Fruit fly (Drosophila melanogaster) whole organism, embryonic: Measurements from ENCODE around the gene CecB.

Experiments used
- Adf1 ChIP-seq: fragments of 200-800 bp; sonication (Bioruptor generic); IDR thresholded peaks from 2 replicates; pipeline ENCODE4 v1.3.6; 2022; ENCODE audit warnings: missing biosample characterization, missing genetic modification characterization
- CG10147 ChIP-seq: fragments of 200-800 bp; sonication (Bioruptor generic); optimal IDR thresholded peaks from 2 replicates; lab custom pipeline; 2019; ENCODE audit warnings: missing biosample characterization, mild to moderate bottlenecking, missing genetic modification characterization, moderate library complexity
- CG10321 ChIP-seq: fragments of 200-800 bp; sonication (Bioruptor generic); IDR thresholded peaks from 2 replicates; pipeline ENCODE4 v1.3.6; 2022; ENCODE audit warnings: missing biosample characterization, missing genetic modification characterization
- CG11456 ChIP-seq: fragments of 200-800 bp; sonication (Bioruptor generic); IDR thresholded peaks from 3 replicates; pipeline ENCODE4 v1.3.6; 2022; ENCODE audit warnings: missing biosample characterization, missing genetic modification characterization
- CG12104 ChIP-seq: fragments of 200-800 bp; sonication (Bioruptor generic); optimal IDR thresholded peaks from 3 replicates; lab custom pipeline; 2016; ENCODE audit warnings: missing biosample characterization, missing genetic modification characterization
- CG12391 ChIP-seq: fragments of 200-800 bp; sonication (Bioruptor generic); optimal IDR thresholded peaks from 3 replicates; lab custom pipeline; 2018; ENCODE audit warnings: missing biosample characterization, mild to moderate bottlenecking, missing genetic modification characterization, moderate library complexity
- CG13296 ChIP-seq: fragments of 200-800 bp; sonication (Bioruptor generic); optimal IDR thresholded peaks from 3 replicates; lab custom pipeline; 2018; ENCODE audit warnings: missing biosample characterization, mild to moderate bottlenecking, missing genetic modification characterization
- CG15011 ChIP-seq: fragments of 200-800 bp; sonication (Bioruptor generic); optimal IDR thresholded peaks from 3 replicates; lab custom pipeline; 2018; ENCODE audit warnings: missing biosample characterization, mild to moderate bottlenecking, missing genetic modification characterization
- CG15269 ChIP-seq: fragments of 200-800 bp; sonication (Bioruptor generic); optimal IDR thresholded peaks from 2 replicates; lab custom pipeline; 2018; ENCODE audit warnings: missing biosample characterization, mild to moderate bottlenecking, missing genetic modification characterization, moderate library complexity
- CG15479 ChIP-seq: fragments of 200-800 bp; sonication (Bioruptor generic); optimal IDR thresholded peaks from 3 replicates; lab custom pipeline; 2019; ENCODE audit warnings: missing biosample characterization, mild to moderate bottlenecking, missing genetic modification characterization, moderate library complexity
- CG17361 ChIP-seq: fragments of 200-800 bp; sonication (Bioruptor generic); IDR thresholded peaks from 3 replicates; pipeline ENCODE4 v1.3.6; 2022; ENCODE audit warnings: missing biosample characterization, missing genetic modification characterization
- CG2712 ChIP-seq: fragments of 200-800 bp; optimal IDR thresholded peaks from 3 replicates; lab custom pipeline; 2019; ENCODE audit warnings: missing biosample characterization, mild to moderate bottlenecking, missing genetic modification characterization, moderate library complexity
- CG2889 ChIP-seq: fragments of 200-800 bp; sonication (Bioruptor generic); IDR thresholded peaks from 3 replicates; pipeline ENCODE4 v1.3.6; 2022; ENCODE audit warnings: missing biosample characterization, missing genetic modification characterization
- CG30020 ChIP-seq: fragments of 200-800 bp; optimal IDR thresholded peaks from 2 replicates; lab custom pipeline; 2019; ENCODE audit warnings: missing biosample characterization, mild to moderate bottlenecking, missing genetic modification characterization, moderate library complexity
- CG32532 ChIP-seq: fragments of 200-800 bp; sonication (Bioruptor generic); IDR thresholded peaks from 2 replicates; pipeline ENCODE4 v1.3.6; 2022; ENCODE audit warnings: missing biosample characterization, missing genetic modification characterization
- CG34224 ChIP-seq: fragments of 200-800 bp; sonication (Bioruptor generic); IDR thresholded peaks from 3 replicates; pipeline ENCODE4 v1.3.6; 2022; ENCODE audit warnings: missing biosample characterization, missing genetic modification characterization; ENCODE audit not compliant: partially characterized antibody
- CG4820 ChIP-seq: fragments of 200-800 bp; sonication (Bioruptor generic); optimal IDR thresholded peaks from 3 replicates; lab custom pipeline; 2016; ENCODE audit warnings: missing biosample characterization, missing genetic modification characterization
- CG5245 ChIP-seq: fragments of 200-800 bp; sonication (Bioruptor generic); optimal IDR thresholded peaks from 3 replicates; lab custom pipeline; 2016; ENCODE audit warnings: missing biosample characterization, missing genetic modification characterization
- CG5953 ChIP-seq: fragments of 200-800 bp; sonication (Bioruptor generic); IDR thresholded peaks from 2 replicates; pipeline ENCODE4 v1.3.6; 2022; ENCODE audit warnings: missing biosample characterization, missing genetic modification characterization
- CG6175 ChIP-seq: fragments of 200-800 bp; sonication (Bioruptor generic); IDR thresholded peaks from 3 replicates; pipeline ENCODE4 v1.3.6; 2022; ENCODE audit warnings: missing biosample characterization, missing genetic modification characterization
- CG6254 ChIP-seq: fragments of 200-800 bp; sonication (Bioruptor generic); optimal IDR thresholded peaks from 3 replicates; lab custom pipeline; 2017; ENCODE audit warnings: mild to moderate bottlenecking, missing biosample characterization, missing genetic modification reagents, missing genetic modification characterization
- CG6654 ChIP-seq: fragments of 200-800 bp; sonication (Bioruptor generic); optimal IDR thresholded peaks from 2 replicates; lab custom pipeline; 2017; ENCODE audit warnings: missing biosample characterization, mild to moderate bottlenecking, missing genetic modification characterization
- CG6689 ChIP-seq: fragments of 200-800 bp; sonication (Bioruptor generic); IDR thresholded peaks from 2 replicates; pipeline ENCODE4 v1.3.6; 2022; ENCODE audit warnings: missing biosample characterization, missing genetic modification characterization
- CG6813 ChIP-seq: fragments of 200-800 bp; sonication (Bioruptor generic); optimal IDR thresholded peaks from 2 replicates; lab custom pipeline; 2017; ENCODE audit warnings: missing biosample characterization, missing genetic modification characterization, mild to moderate bottlenecking, moderate library complexity, missing genetic modification reagents
- CG9215 ChIP-seq: fragments of 200-800 bp; sonication (Bioruptor generic); IDR thresholded peaks from 2 replicates; pipeline ENCODE4 v1.3.6; 2022; ENCODE audit warnings: missing biosample characterization, missing genetic modification characterization
- CG9797 ChIP-seq: fragments of 200-800 bp; sonication (Bioruptor generic); optimal IDR thresholded peaks from 3 replicates; lab custom pipeline; 2018; ENCODE audit warnings: missing biosample characterization, mild to moderate bottlenecking, missing genetic modification characterization
- CG9932 ChIP-seq: fragments of 200-800 bp; sonication (Bioruptor generic); IDR thresholded peaks from 2 replicates; pipeline ENCODE4 v1.3.6; 2022; ENCODE audit warnings: missing biosample characterization, missing genetic modification characterization
- CHES-1-like ChIP-seq: fragments of 200-800 bp; sonication (Bioruptor generic); optimal IDR thresholded peaks from 2 replicates; lab custom pipeline; 2016; ENCODE audit warnings: missing biosample characterization, missing genetic modification characterization
- Chrac-16 ChIP-seq: fragments of 200-800 bp; sonication (Bioruptor generic); optimal IDR thresholded peaks from 3 replicates; lab custom pipeline; 2016; ENCODE audit warnings: missing biosample characterization, missing genetic modification characterization
- D19A ChIP-seq: fragments of 200-800 bp; optimal IDR thresholded peaks from 3 replicates; lab custom pipeline; 2019; ENCODE audit warnings: missing biosample characterization, mild to moderate bottlenecking, missing genetic modification characterization, moderate library complexity
- Dfd ChIP-seq, 2 experiments: fragments of >200 bp; optimal IDR thresholded peaks; 2 replicates each; lab custom pipeline; 2017; ENCODE audit warnings: missing biosample characterization in 2 of 2, missing genetic modification characterization in 2 of 2
- HLH4C ChIP-seq: fragments of 200-800 bp; sonication (Bioruptor generic); IDR thresholded peaks from 3 replicates; pipeline ENCODE4 v1.3.6; 2022; ENCODE audit warnings: missing biosample characterization, missing genetic modification characterization; ENCODE audit not compliant: partially characterized antibody
- Lpt ChIP-seq: fragments of >200 bp; optimal IDR thresholded peaks from 2 replicates; lab custom pipeline; 2018; ENCODE audit warnings: missing biosample characterization, missing genetic modification characterization
- Mes4 ChIP-seq: fragments of 200-800 bp; sonication (Bioruptor generic); optimal IDR thresholded peaks from 2 replicates; lab custom pipeline; 2016; ENCODE audit warnings: missing biosample characterization, missing genetic modification characterization
- Ptx1 ChIP-seq: fragments of 200-800 bp; sonication (Bioruptor generic); IDR thresholded peaks from 2 replicates; pipeline ENCODE4 v1.3.6; 2022; ENCODE audit warnings: missing biosample characterization, missing genetic modification characterization
- Tbp ChIP-seq: fragments of >200 bp; optimal IDR thresholded peaks from 2 replicates; lab custom pipeline; 2018; ENCODE audit warnings: missing biosample characterization, missing genetic modification characterization
- ab ChIP-seq: fragments of 200-800 bp; sonication (Bioruptor generic); optimal IDR thresholded peaks from 2 replicates; lab custom pipeline; 2016; ENCODE audit warnings: missing biosample characterization, missing genetic modification characterization
- al ChIP-seq: fragments of 200-800 bp; sonication (Bioruptor generic); IDR thresholded peaks from 2 replicates; pipeline ENCODE4 v1.3.6; 2022; ENCODE audit warnings: missing biosample characterization, missing genetic modification characterization
- ash1 ChIP-seq: fragments of 200-800 bp; sonication (Bioruptor generic); optimal IDR thresholded peaks from 2 replicates; lab custom pipeline; 2018; ENCODE audit warnings: missing biosample characterization, mild to moderate bottlenecking, missing genetic modification characterization
- az2 ChIP-seq: fragments of 200-800 bp; sonication (Bioruptor generic); optimal IDR thresholded peaks from 3 replicates; lab custom pipeline; 2016; ENCODE audit warnings: missing biosample characterization, missing genetic modification characterization
- bbx ChIP-seq: fragments of 200-800 bp; sonication (Bioruptor generic); IDR thresholded peaks from 2 replicates; pipeline ENCODE4 v1.3.6; 2022; ENCODE audit warnings: missing biosample characterization, missing genetic modification characterization; ENCODE audit not compliant: partially characterized antibody
- crol ChIP-seq: fragments of 200-800 bp; sonication (Bioruptor generic); IDR thresholded peaks from 2 replicates; pipeline ENCODE4 v1.3.6; 2022; ENCODE audit warnings: missing biosample characterization, missing genetic modification characterization
- gcm2 ChIP-seq: fragments of 200-800 bp; sonication (Bioruptor generic); optimal IDR thresholded peaks from 2 replicates; lab custom pipeline; 2016; ENCODE audit warnings: missing biosample characterization, missing genetic modification characterization
- h ChIP-seq: fragments of >200 bp; optimal IDR thresholded peaks from 2 replicates; lab custom pipeline; 2017
- ham ChIP-seq: fragments of 200-800 bp; sonication (Bioruptor generic); IDR thresholded peaks from 2 replicates; pipeline ENCODE4 v1.3.6; 2022; ENCODE audit warnings: missing biosample characterization, missing genetic modification characterization
- ind ChIP-seq: fragments of 200-800 bp; sonication (Bioruptor generic); optimal IDR thresholded peaks from 3 replicates; lab custom pipeline; 2016; ENCODE audit warnings: missing biosample characterization, missing genetic modification characterization
- lilli ChIP-seq: fragments of 200-800 bp; sonication (Bioruptor generic); optimal IDR thresholded peaks from 3 replicates; lab custom pipeline; 2016; ENCODE audit warnings: missing biosample characterization, missing genetic modification characterization
- p53 ChIP-seq: fragments of 200-800 bp; sonication (Bioruptor generic); optimal IDR thresholded peaks from 2 replicates; lab custom pipeline; 2016; ENCODE audit warnings: missing biosample characterization, missing genetic modification characterization
- run ChIP-seq: fragments of 200-800 bp; sonication (Bioruptor generic); optimal IDR thresholded peaks from 3 replicates; lab custom pipeline; 2018; ENCODE audit warnings: missing biosample characterization, mild to moderate bottlenecking, missing genetic modification characterization
- shn ChIP-seq: fragments of 200-800 bp; sonication (Bioruptor generic); optimal IDR thresholded peaks from 3 replicates; lab custom pipeline; 2016; ENCODE audit warnings: missing biosample characterization, missing genetic modification characterization
- sob ChIP-seq: fragments of 200-800 bp; sonication (Bioruptor generic); IDR thresholded peaks from 2 replicates; pipeline ENCODE4 v1.3.6; 2022; ENCODE audit warnings: missing biosample characterization, missing genetic modification characterization
- toy ChIP-seq: fragments of 200-800 bp; sonication (Bioruptor generic); IDR thresholded peaks from 2 replicates; pipeline ENCODE4 v1.3.6; 2022; ENCODE audit warnings: missing biosample characterization, missing genetic modification characterization
- tup ChIP-seq: fragments of 200-800 bp; sonication (Bioruptor generic); optimal IDR thresholded peaks from 2 replicates; lab custom pipeline; 2016; ENCODE audit warnings: missing biosample characterization, mild to moderate bottlenecking, missing genetic modification characterization, moderate library complexity
- wdn ChIP-seq: fragments of 200-800 bp; sonication (Bioruptor generic); IDR thresholded peaks from 2 replicates; pipeline ENCODE4 v1.3.6; 2022; ENCODE audit warnings: missing biosample characterization, missing genetic modification characterization

CecB gene

DNA sequence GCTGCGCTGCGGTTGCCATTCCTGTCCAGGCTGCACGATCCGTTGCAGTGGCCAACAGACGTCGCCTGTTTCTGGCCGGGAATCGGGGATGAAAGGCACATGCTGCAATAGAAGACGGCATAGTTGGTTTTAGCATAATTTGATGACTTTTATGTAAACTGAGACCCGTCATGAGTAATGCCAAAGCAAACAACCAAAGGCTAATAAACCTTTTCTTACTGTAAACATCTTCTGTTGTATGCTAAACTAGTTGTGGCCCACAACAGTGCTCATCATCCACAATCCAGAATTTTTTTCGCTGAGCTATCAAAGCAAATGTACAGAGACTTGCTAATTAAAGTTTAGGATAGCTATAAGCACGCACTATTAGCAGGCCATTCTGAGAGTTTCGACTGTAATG is 14.8 kb downstream of the CecB start (continued):
- TF ChIP-seq CG15269 (tag; lab: Kevin White, UChicago) = peak; percentile 12
- no peak for TF ChIP-seq sob (GFP tag; lab: Robert Waterston, UW)
- no peak for TF ChIP-seq CG9797 (GFP tag; lab: Kevin White, UChicago)
- TF ChIP-seq al (GFP tag; lab: Robert Waterston, UW) = no peak
- TF ChIP-seq ab = no peak
- TF ChIP-seq bbx = no peak
- TF ChIP-seq wdn (GFP tag; lab: Robert Waterston, UW) = 0 out of 2 replicates have a peak, but pooled peaks have one; percentile 17
- TF ChIP-seq gcm2 (GFP tag; lab: Kevin White, UChicago) = no peak
- TF ChIP-seq CG32532 (GFP tag; lab: Robert Waterston, UW) = no peak
- TF ChIP-seq CG9215 (GFP tag; lab: Robert Waterston, UW) = no peak
- no peak for TF ChIP-seq p53 (GFP tag; lab: Kevin White, UChicago)
- no peak for TF ChIP-seq CHES-1-like (GFP tag; lab: Kevin White, UChicago)
- no peak for TF ChIP-seq az2
- TF ChIP-seq ash1 (GFP tag; lab: Kevin White, UChicago) = peak; percentile 27
- TF ChIP-seq crol (GFP tag; lab: Robert Waterston, UW) = no peak
- TF ChIP-seq Chrac-16 (GFP tag; lab: Kevin White, UChicago) = no peak
- TF ChIP-seq CG12104 = no peak
- TF ChIP-seq CG4820 (GFP tag; lab: Kevin White, UChicago) = no peak
- no peak for TF ChIP-seq ham (GFP tag; lab: Robert Waterston, UW)
- no peak for TF ChIP-seq Mes4 (GFP tag; lab: Kevin White, UChicago)
- no peak for TF ChIP-seq CG17361 (GFP tag; lab: Robert Waterston, UW)
- TF ChIP-seq run (tag; lab: Kevin White, UChicago) = no peak
- TF ChIP-seq CG2889 = no peak
- no peak for TF ChIP-seq CG10321 (GFP tag; lab: Robert Waterston, UW)
- no peak for TF ChIP-seq CG11456 (GFP tag; lab: Robert Waterston, UW)
- TF ChIP-seq h (lab: Kevin White, UChicago) = no peak
- TF ChIP-seq Adf1 (GFP tag; lab: Robert Waterston, UW) = no peak
- TF ChIP-seq Lpt = no peak
- no peak; the same call in 1 of the 2 replicates for TF ChIP-seq CG9932
- TF ChIP-seq Dfd (GFP tag; optimal IDR thresholded peaks at IDR 0.05; lab: Kevin White, UChicago) = no peak
- no peak for TF ChIP-seq CG2712
- TF ChIP-seq CG6654 = no peak
- no peak for TF ChIP-seq Ptx1 (GFP tag; lab: Robert Waterston, UW)
- no peak for TF ChIP-seq CG12391 (tag; lab: Kevin White, UChicago)
- no peak for TF ChIP-seq CG6254 (GFP tag; lab: Kevin White, UChicago)
- TF ChIP-seq D19A = no peak
- TF ChIP-seq CG30020 (tag; lab: Kevin White, UChicago) = no peak
- TF ChIP-seq tup (GFP tag; lab: Kevin White, UChicago) = no peak
- no peak for TF ChIP-seq CG15011 (GFP tag; lab: Kevin White, UChicago)
- TF ChIP-seq toy (GFP tag; lab: Robert Waterston, UW) = no peak
- TF ChIP-seq CG15479 (GFP tag; lab: Kevin White, UChicago) = no peak
- TF ChIP-seq CG6689 (GFP tag; lab: Robert Waterston, UW) = 0 out of 2 replicates have a peak, but pooled peaks have one; percentile 9
- no peak for TF ChIP-seq CG34224 (GFP tag; lab: Robert Waterston, UW)
- TF ChIP-seq CG13296 = peak; percentile 64
- TF ChIP-seq CG6813 (GFP tag; lab: Kevin White, UChicago) = no peak
- no peak for TF ChIP-seq CG5953
- peak; percentile 5 for TF ChIP-seq CG10147 (GFP tag; lab: Kevin White, UChicago)
- TF ChIP-seq shn (GFP tag; lab: Kevin White, UChicago) = no peak
- no peak for TF ChIP-seq CG6175 (GFP tag; lab: Robert Waterston, UW)
- TF ChIP-seq CG5245 (GFP tag; lab: Kevin White, UChicago) = no peak
- no peak for TF ChIP-seq HLH4C
- no peak for TF ChIP-seq lilli (GFP tag; lab: Kevin White, UChicago)
- no peak for TF ChIP-seq ind
- no peak for TF ChIP-seq Tbp (GFP tag; lab: Kevin White, UChicago)
